Worm (Caenorhabditis elegans) whole organism, young adult: ENCODE data around the gene Y53F4B.21.

Source experiments
- chd-7 ChIP-seq: sonication (generic microtip); optimal IDR thresholded peaks from 2 replicates; lab custom pipeline; 2016; ENCODE audit warnings: mild to moderate bottlenecking, missing genetic modification characterization, moderate library complexity, missing compliant biosample characterization
- hsf-1 ChIP-seq: fragments of 200-800 bp; sonication (Bioruptor generic); IDR thresholded peaks from 2 replicates; pipeline ENCODE4 v1.3.6; 2022; ENCODE audit warnings: missing genetic modification reagents, missing genetic modification characterization, missing compliant biosample characterization
- repo-1 ChIP-seq: sonication (generic microtip); optimal IDR thresholded peaks from 2 replicates; lab custom pipeline; 2017; ENCODE audit warnings: mild to moderate bottlenecking, missing genetic modification characterization, missing compliant biosample characterization
- unc-62 ChIP-seq: fragments of 150-350 bp; optimal IDR thresholded peaks from 2 replicates; lab custom pipeline; 2014; ENCODE audit warnings: missing biosample characterization, missing genetic modification reagents, missing genetic modification characterization
- ztf-28 ChIP-seq: fragments of 200-800 bp; sonication (Bioruptor generic); IDR thresholded peaks from 2 replicates; pipeline ENCODE4 v1.3.6; 2022; ENCODE audit warnings: missing genetic modification reagents, missing genetic modification characterization, missing compliant biosample characterization

DNA sequence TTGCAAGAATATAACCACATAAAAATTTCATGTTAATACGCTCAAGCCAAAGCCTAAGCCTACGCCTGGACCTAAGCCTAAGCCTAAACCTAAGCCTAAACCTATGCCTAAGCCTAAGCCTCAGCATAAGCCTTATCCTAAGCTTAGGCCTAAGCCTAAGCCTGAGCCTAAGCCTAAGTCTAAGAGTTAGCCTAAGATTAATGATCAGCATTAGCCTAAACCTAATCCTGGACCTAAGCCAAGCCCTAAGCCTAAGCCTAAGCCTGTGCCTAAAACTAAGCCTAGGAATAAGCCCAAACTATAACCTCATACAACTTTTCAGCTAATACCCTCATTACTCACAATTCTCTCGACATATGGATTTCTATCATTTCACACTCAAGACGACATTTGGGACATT is 68.4 kb downstream of the Y53F4B.21 start:
- TF ChIP-seq unc-62 (GFP tag; lab: Kevin White, UChicago) (no peak), ztf-28 (GFP tag; lab: Robert Waterston, UW) (no peak), chd-7 (tag; lab: Kevin White, UChicago) (no peak), hsf-1 (GFP tag; lab: Robert Waterston, UW) (no peak), repo-1 (no peak)
